Fruit fly (Drosophila melanogaster): ENCODE data around the gene CG46439.

Gene CG46439

dm6 chr3L:11119396-11119900 is 23.4 kb upstream of the CG46439 start:
- TF ChIP-seq psq (GFP tag; optimal IDR thresholded peaks at IDR 0.05) (peak; percentile 41), dsf (GFP tag; optimal IDR thresholded peaks at IDR 0.05; ENCODE audit: borderline replicate concordance) (no peak), HLH106 (tag; optimal IDR thresholded peaks at IDR 0.05) (peak; percentile 30), ey (GFP tag; optimal IDR thresholded peaks at IDR 0.05) (peak; percentile 18), dmrt93B (GFP tag; optimal IDR thresholded peaks at IDR 0.05) (peak; percentile 6), jim (GFP tag; optimal IDR thresholded peaks at IDR 0.05) (peak; percentile 42)

dm6 chr3L:11118627-11119395 is 22.8 kb upstream of the CG46439 start:
- TF ChIP-seq N (GFP tag; optimal IDR thresholded peaks at IDR 0.05) (no peak), dsf (GFP tag; optimal IDR thresholded peaks at IDR 0.05; ENCODE audit: borderline replicate concordance) (no peak), CG9705 (GFP tag; optimal IDR thresholded peaks at IDR 0.05) (peak; percentile 23), Jra (GFP tag; optimal IDR thresholded peaks at IDR 0.05) (peak; percentile 6), Hnf4 (GFP tag; optimal IDR thresholded peaks at IDR 0.05) (peak; percentile 11), psq (GFP tag; optimal IDR thresholded peaks at IDR 0.05) (peak; percentile 46), woc (GFP tag; optimal IDR thresholded peaks at IDR 0.05) (no peak), br (GFP tag; optimal IDR thresholded peaks at IDR 0.05) (no peak), fru (GFP tag; optimal IDR thresholded peaks at IDR 0.05) (no peak), Hr78 (GFP tag; optimal IDR thresholded peaks at IDR 0.05) (no peak), lola (GFP tag; optimal IDR thresholded peaks at IDR 0.05) (no peak), h (GFP tag; optimal IDR thresholded peaks at IDR 0.05) (peak; percentile 43), jim (GFP tag; optimal IDR thresholded peaks at IDR 0.05) (no peak), Mio (GFP tag; optimal IDR thresholded peaks at IDR 0.05) (no peak), tai (GFP tag; optimal IDR thresholded peaks at IDR 0.05) (no peak), dmrt93B (GFP tag; optimal IDR thresholded peaks at IDR 0.05) (no peak), usp (GFP tag; optimal IDR thresholded peaks at IDR 0.05) (no peak), Myc (optimal IDR thresholded peaks at IDR 0.05) (no peak), sage (GFP tag; optimal IDR thresholded peaks at IDR 0.05) (peak; percentile 33), Sp1 (GFP tag; optimal IDR thresholded peaks at IDR 0.05) (peak; percentile 16), rgr (GFP tag; optimal IDR thresholded peaks at IDR 0.05) (peak; percentile 27), ey (GFP tag; optimal IDR thresholded peaks at IDR 0.05) (no peak), brk (GFP tag; optimal IDR thresholded peaks at IDR 0.05) (no peak), Vsx2 (GFP tag; optimal IDR thresholded peaks at IDR 0.05; ENCODE audit: partially characterized antibody) (no peak), CrebA (GFP tag; optimal IDR thresholded peaks at IDR 0.05; ENCODE audit: borderline replicate concordance) (no peak), HLH106 (tag; optimal IDR thresholded peaks at IDR 0.05) (no peak), Hr83 (GFP tag; optimal IDR thresholded peaks at IDR 0.05; ENCODE audit: poor library complexity, severe bottlenecking) (peak; percentile 1), OdsH (GFP tag; optimal IDR thresholded peaks at IDR 0.05) (peak; percentile 28), Rel (GFP tag; optimal IDR thresholded peaks at IDR 0.05) (no peak), Rel (tag; optimal IDR thresholded peaks at IDR 0.05) (no peak), Dfd (GFP tag; optimal IDR thresholded peaks at IDR 0.05) (no peak), pan (optimal IDR thresholded peaks at IDR 0.05) (no peak), dl (GFP tag; optimal IDR thresholded peaks at IDR 0.05; ENCODE audit: insufficient read depth in 1 of 2, partially characterized antibody in 2 of 2) (peak in 1 of 2 experiments; percentile 51), sv (GFP tag; optimal IDR thresholded peaks at IDR 0.05) (peak; percentile 34), Dif (GFP tag; optimal IDR thresholded peaks at IDR 0.05; ENCODE audit: partially characterized antibody) (peak; percentile 69), GATAd (GFP tag; optimal IDR thresholded peaks at IDR 0.05) (no peak), foxo (GFP tag; optimal IDR thresholded peaks at IDR 0.05) (peak in 1 of 2 experiments; percentile 25), CG32264 (GFP tag; optimal IDR thresholded peaks at IDR 0.05) (no peak), Abd-B (GFP tag; optimal IDR thresholded peaks at IDR 0.05) (no peak)
